Worm (Caenorhabditis elegans): Measurements from ENCODE around the gene Y116A8C.465.

- TF ChIP-seq ceh-36 (tag; optimal IDR thresholded peaks at IDR 0.05) = no peak
- TF ChIP-seq tbx-37 (GFP tag; conservative IDR thresholded peaks at IDR 0.05) = no peak
- no peak for TF ChIP-seq hmg-4 (GFP tag; optimal IDR thresholded peaks at IDR 0.05)
- TF ChIP-seq pes-1 (GFP tag; IDR thresholded peaks at IDR 0.05) = no peak
- no peak for TF ChIP-seq scrt-1 (GFP tag; IDR thresholded peaks at IDR 0.05)
- no peak for TF ChIP-seq ama-1 (optimal IDR thresholded peaks at IDR 0.05)
- peak; percentile 57 for TF ChIP-seq aly-1 (tag; optimal IDR thresholded peaks at IDR 0.05)
- no peak for TF ChIP-seq hmbx-1 (tag; optimal IDR thresholded peaks at IDR 0.05)
- TF ChIP-seq sea-1 (GFP tag; conservative IDR thresholded peaks at IDR 0.05) = no peak
- TF ChIP-seq tra-4 (tag; optimal IDR thresholded peaks at IDR 0.05) = no peak
- no peak for TF ChIP-seq flt-1 (GFP tag; IDR thresholded peaks at IDR 0.05)
Measured at ce11 chrIV:17105578-17105977, 40.5 kb downstream of the Y116A8C.465 start.
